Fruit fly (Drosophila melanogaster) whole organism, embryonic: ENCODE data around the gene Tlk.

Experiments
- Aef1 ChIP-seq: fragments of 200-800 bp; sonication (Bioruptor generic); IDR thresholded peaks from 3 replicates; pipeline ENCODE4 v1.3.6; 2022; ENCODE audit warnings: missing biosample characterization, missing genetic modification characterization
- Blimp-1 ChIP-seq: fragments of 200-800 bp; sonication (Bioruptor generic); optimal IDR thresholded peaks from 3 replicates; lab custom pipeline; 2018; ENCODE audit warnings: missing biosample characterization, missing genetic modification characterization, mild to moderate bottlenecking, moderate library complexity, missing genetic modification reagents
- CG11696 ChIP-seq: fragments of 200-800 bp; sonication (Bioruptor generic); IDR thresholded peaks from 2 replicates; pipeline ENCODE4 v1.3.6; 2022; ENCODE audit warnings: missing biosample characterization, missing genetic modification characterization
- CG12391 ChIP-seq: fragments of 200-800 bp; sonication (Bioruptor generic); optimal IDR thresholded peaks from 3 replicates; lab custom pipeline; 2018; ENCODE audit warnings: missing biosample characterization, mild to moderate bottlenecking, missing genetic modification characterization, moderate library complexity
- CG13775 ChIP-seq: fragments of 200-800 bp; sonication (Bioruptor generic); optimal IDR thresholded peaks from 3 replicates; lab custom pipeline; 2017; ENCODE audit warnings: missing biosample characterization, mild to moderate bottlenecking, missing genetic modification characterization
- CG15479 ChIP-seq: fragments of 200-800 bp; sonication (Bioruptor generic); optimal IDR thresholded peaks from 3 replicates; lab custom pipeline; 2019; ENCODE audit warnings: missing biosample characterization, mild to moderate bottlenecking, missing genetic modification characterization, moderate library complexity
- CG15696 ChIP-seq: fragments of 200-800 bp; sonication (Bioruptor generic); optimal IDR thresholded peaks from 2 replicates; lab custom pipeline; 2019; ENCODE audit warnings: missing biosample characterization, mild to moderate bottlenecking, missing genetic modification characterization, moderate library complexity
- CG1602 ChIP-seq: fragments of 200-800 bp; sonication (Bioruptor generic); optimal IDR thresholded peaks from 3 replicates; lab custom pipeline; 2016; ENCODE audit warnings: missing biosample characterization, missing genetic modification characterization
- CG17568 ChIP-seq: fragments of 200-800 bp; sonication (Bioruptor generic); optimal IDR thresholded peaks from 2 replicates; lab custom pipeline; 2018; ENCODE audit warnings: missing biosample characterization, mild to moderate bottlenecking, missing genetic modification characterization, moderate library complexity
- CG17912 ChIP-seq: fragments of 200-800 bp; sonication (Bioruptor generic); optimal IDR thresholded peaks from 2 replicates; lab custom pipeline; 2018; ENCODE audit warnings: missing biosample characterization, mild to moderate bottlenecking, missing genetic modification characterization
- CG2116 ChIP-seq: fragments of 200-800 bp; sonication (Bioruptor generic); optimal IDR thresholded peaks from 3 replicates; lab custom pipeline; 2018; ENCODE audit warnings: missing biosample characterization, mild to moderate bottlenecking, missing genetic modification characterization
- CG2120 ChIP-seq: fragments of 200-800 bp; sonication (Bioruptor generic); optimal IDR thresholded peaks from 3 replicates; lab custom pipeline; 2016; ENCODE audit warnings: missing biosample characterization, missing genetic modification characterization
- CG34376 ChIP-seq: fragments of 200-800 bp; sonication (Bioruptor generic); optimal IDR thresholded peaks from 2 replicates; lab custom pipeline; 2018; ENCODE audit warnings: missing biosample characterization, mild to moderate bottlenecking, missing genetic modification characterization
- CG8478 ChIP-seq: fragments of >200 bp; optimal IDR thresholded peaks from 2 replicates; lab custom pipeline; 2018
- CG8944 ChIP-seq: fragments of 200-800 bp; sonication (Bioruptor generic); optimal IDR thresholded peaks from 3 replicates; lab custom pipeline; 2016; ENCODE audit warnings: missing biosample characterization, missing genetic modification characterization
- CG9215 ChIP-seq: fragments of 200-800 bp; sonication (Bioruptor generic); IDR thresholded peaks from 2 replicates; pipeline ENCODE4 v1.3.6; 2022; ENCODE audit warnings: missing biosample characterization, missing genetic modification characterization
- CG9437 ChIP-seq: fragments of 200-800 bp; sonication (Bioruptor generic); optimal IDR thresholded peaks from 2 replicates; lab custom pipeline; 2018; ENCODE audit warnings: missing biosample characterization, mild to moderate bottlenecking, missing genetic modification characterization
- CG9727 ChIP-seq: fragments of 200-800 bp; sonication (Bioruptor generic); optimal IDR thresholded peaks from 3 replicates; lab custom pipeline; 2017; ENCODE audit warnings: missing biosample characterization, mild to moderate bottlenecking, missing genetic modification characterization
- CG9797 ChIP-seq: fragments of 200-800 bp; sonication (Bioruptor generic); optimal IDR thresholded peaks from 3 replicates; lab custom pipeline; 2018; ENCODE audit warnings: missing biosample characterization, mild to moderate bottlenecking, missing genetic modification characterization
- CHES-1-like ChIP-seq: fragments of 200-800 bp; sonication (Bioruptor generic); optimal IDR thresholded peaks from 2 replicates; lab custom pipeline; 2016; ENCODE audit warnings: missing biosample characterization, missing genetic modification characterization
- CkIIα-i1 ChIP-seq: fragments of 200-800 bp; sonication (Bioruptor generic); IDR thresholded peaks from 2 replicates; pipeline ENCODE4 v1.3.6; 2022; ENCODE audit warnings: missing biosample characterization, missing genetic modification characterization
- Doc2 ChIP-seq: fragments of 200-800 bp; sonication (Bioruptor generic); IDR thresholded peaks from 2 replicates; pipeline ENCODE4 v1.3.6; 2022; ENCODE audit warnings: missing biosample characterization, missing genetic modification characterization
- Ets65A ChIP-seq: fragments of 200-800 bp; sonication (Bioruptor generic); peaks from one replicate; lab custom pipeline; 2016; ENCODE audit warnings: missing biosample characterization, missing genetic modification characterization
- Ets97D ChIP-seq: fragments of 200-800 bp; sonication (Bioruptor generic); optimal IDR thresholded peaks from 3 replicates; lab custom pipeline; 2016; ENCODE audit warnings: missing biosample characterization, missing genetic modification characterization
- GATAe ChIP-seq: fragments of 200-800 bp; sonication (Bioruptor generic); conservative IDR thresholded peaks from 2 replicates; pipeline ENCODE4 v1.3.6; 2022; ENCODE audit warnings: missing biosample characterization, missing genetic modification characterization
- Hr3 ChIP-seq: fragments of 200-800 bp; sonication (Bioruptor generic); optimal IDR thresholded peaks from 3 replicates; lab custom pipeline; 2016; ENCODE audit warnings: missing biosample characterization, missing genetic modification characterization
- NK7.1 ChIP-seq: fragments of 200-800 bp; sonication (Bioruptor generic); optimal IDR thresholded peaks from 3 replicates; lab custom pipeline; 2016; ENCODE audit warnings: missing biosample characterization, missing genetic modification characterization
- Oaz ChIP-seq: fragments of 200-800 bp; sonication (Bioruptor generic); IDR thresholded peaks from 2 replicates; pipeline ENCODE4 v1.3.6; 2022; ENCODE audit warnings: missing biosample characterization, missing genetic modification characterization
- Oli ChIP-seq: fragments of 200-800 bp; sonication (Bioruptor generic); optimal IDR thresholded peaks from 2 replicates; lab custom pipeline; 2018; ENCODE audit warnings: missing biosample characterization, mild to moderate bottlenecking, missing genetic modification characterization, moderate library complexity
- Sry-δ ChIP-seq: fragments of 200-800 bp; sonication (Bioruptor generic); optimal IDR thresholded peaks from 2 replicates; lab custom pipeline; 2016; ENCODE audit warnings: missing biosample characterization, missing genetic modification characterization
- abd-A ChIP-seq: fragments of 200-800 bp; sonication (Bioruptor generic); optimal IDR thresholded peaks from 3 replicates; lab custom pipeline; 2019; ENCODE audit warnings: missing biosample characterization, mild to moderate bottlenecking, missing genetic modification characterization, moderate library complexity
- ara ChIP-seq: fragments of 200-800 bp; sonication (Bioruptor generic); IDR thresholded peaks from 2 replicates; pipeline ENCODE4 v1.3.6; 2022; ENCODE audit warnings: missing biosample characterization, missing genetic modification characterization
- bsh ChIP-seq, 2 experiments: fragments of 200-800 bp; sonication (Bioruptor generic); optimal IDR thresholded peaks; 2 replicates each; lab custom pipeline; 2017 to 2018; ENCODE audit warnings: mild to moderate bottlenecking in 2 of 2, missing biosample characterization in 2 of 2, missing genetic modification characterization in 2 of 2, moderate library complexity in 1 of 2
- btn ChIP-seq: fragments of 200-800 bp; sonication (Bioruptor generic); optimal IDR thresholded peaks from 2 replicates; lab custom pipeline; 2016; ENCODE audit warnings: missing biosample characterization, missing genetic modification characterization
- cad ChIP-seq: fragments of >200 bp; optimal IDR thresholded peaks from 2 replicates; lab custom pipeline; 2017; ENCODE audit warnings: missing biosample characterization, missing genetic modification characterization
- chinmo ChIP-seq: fragments of 200-800 bp; sonication (Bioruptor generic); IDR thresholded peaks from 4 replicates; pipeline ENCODE4 v1.3.6; 2022; ENCODE audit warnings: missing biosample characterization, missing genetic modification characterization; ENCODE audit not compliant: partially characterized antibody
- chm ChIP-seq: fragments of 200-800 bp; sonication (Bioruptor generic); IDR thresholded peaks from 2 replicates; pipeline ENCODE4 v1.3.6; 2022; ENCODE audit warnings: missing biosample characterization, missing genetic modification characterization
- chn ChIP-seq: fragments of 200-800 bp; sonication (Bioruptor generic); optimal IDR thresholded peaks from 2 replicates; lab custom pipeline; 2016; ENCODE audit warnings: missing biosample characterization, missing genetic modification characterization
- corto ChIP-seq: fragments of 200-800 bp; sonication (Bioruptor generic); optimal IDR thresholded peaks from 2 replicates; lab custom pipeline; 2016; ENCODE audit warnings: missing biosample characterization, mild to moderate bottlenecking, missing genetic modification characterization, moderate library complexity
- crp ChIP-seq, 2 experiments: fragments of 200-800 bp; sonication (Bioruptor generic); optimal IDR thresholded peaks; 2 replicates in 1 of 2; 3 replicates in 1 of 2; lab custom pipeline; 2017; ENCODE audit warnings: missing biosample characterization in 2 of 2, missing genetic modification characterization in 2 of 2, mild to moderate bottlenecking in 1 of 2, moderate library complexity in 1 of 2
- dysf ChIP-seq: fragments of 200-800 bp; sonication (Bioruptor generic); IDR thresholded peaks from 3 replicates; pipeline ENCODE4 v1.3.6; 2022; ENCODE audit warnings: missing biosample characterization, missing genetic modification characterization
- fu2 ChIP-seq: fragments of 200-800 bp; sonication (Bioruptor generic); optimal IDR thresholded peaks from 2 replicates; lab custom pipeline; 2016; ENCODE audit warnings: missing biosample characterization, missing genetic modification characterization
- hth ChIP-seq: fragments of >200 bp; optimal IDR thresholded peaks from 2 replicates; lab custom pipeline; 2017; ENCODE audit warnings: inconsistent platforms
- jigr1 ChIP-seq: fragments of 200-800 bp; sonication (Bioruptor generic); IDR thresholded peaks from 3 replicates; pipeline ENCODE4 v1.3.6; 2022; ENCODE audit warnings: missing biosample characterization, missing genetic modification characterization
- kah ChIP-seq: fragments of 200-800 bp; sonication (Bioruptor generic); optimal IDR thresholded peaks from 2 replicates; lab custom pipeline; 2018; ENCODE audit warnings: missing biosample characterization, mild to moderate bottlenecking, missing genetic modification characterization
- mld ChIP-seq: fragments of 200-800 bp; sonication (Bioruptor generic); IDR thresholded peaks from 3 replicates; pipeline ENCODE4 v1.3.6; 2022; ENCODE audit warnings: missing biosample characterization, missing genetic modification characterization; ENCODE audit not compliant: partially characterized antibody
- nom ChIP-seq: fragments of 200-800 bp; sonication (Bioruptor generic); optimal IDR thresholded peaks from 2 replicates; lab custom pipeline; 2017; ENCODE audit warnings: missing biosample characterization, missing genetic modification characterization, mild to moderate bottlenecking, moderate library complexity, missing genetic modification reagents
- onecut ChIP-seq: fragments of 200-800 bp; sonication (Bioruptor generic); IDR thresholded peaks from 2 replicates; pipeline ENCODE4 v1.3.6; 2022; ENCODE audit warnings: missing biosample characterization, missing genetic modification characterization
- seq ChIP-seq: fragments of 200-800 bp; sonication (Bioruptor generic); IDR thresholded peaks from 2 replicates; pipeline ENCODE4 v1.3.6; 2022; ENCODE audit warnings: missing biosample characterization, missing genetic modification characterization
- sisA ChIP-seq: fragments of 200-800 bp; sonication (Bioruptor generic); IDR thresholded peaks from 2 replicates; pipeline ENCODE4 v1.3.6; 2022; ENCODE audit warnings: missing biosample characterization, missing genetic modification characterization
- so ChIP-seq: fragments of 200-800 bp; sonication (Bioruptor generic); IDR thresholded peaks from 3 replicates; pipeline ENCODE4 v1.3.6; 2022; ENCODE audit warnings: missing biosample characterization, missing genetic modification characterization
- tgo ChIP-seq: fragments of 200-800 bp; sonication (Bioruptor generic); IDR thresholded peaks from 3 replicates; pipeline ENCODE4 v1.3.6; 2022; ENCODE audit warnings: missing biosample characterization, missing genetic modification characterization
- tio ChIP-seq: fragments of 200-800 bp; sonication (Bioruptor generic); optimal IDR thresholded peaks from 2 replicates; lab custom pipeline; 2017; ENCODE audit warnings: missing biosample characterization, missing genetic modification characterization, inconsistent platforms

Gene Tlk

dm6 chrX:3811340-3811788 lies 91.6 kb downstream of the Tlk start, which contains the start of gene ec (continued):
- TF ChIP-seq CG15696 (no peak), CG9215 (GFP tag; lab: Robert Waterston, UW) (no peak), Aef1 (GFP tag; lab: Robert Waterston, UW) (no peak), CG2116 (GFP tag; lab: Kevin White, UChicago) (peak; percentile 41), CG13775 (GFP tag; lab: Kevin White, UChicago) (no peak), nom (GFP tag; lab: Kevin White, UChicago) (peak; percentile 44), corto (GFP tag; lab: Kevin White, UChicago) (no peak), chn (GFP tag; lab: Kevin White, UChicago) (no peak), CG34376 (GFP tag; lab: Kevin White, UChicago) (peak; percentile 43), Blimp-1 (GFP tag; lab: Kevin White, UChicago) (peak; percentile 20), NK7.1 (no peak), chinmo (GFP tag; lab: Robert Waterston, UW) (peak; percentile 98), Doc2 (GFP tag; lab: Robert Waterston, UW) (no peak), chm (GFP tag; lab: Robert Waterston, UW) (peak; percentile 84), tio (GFP tag; lab: Kevin White, UChicago) (no peak), so (GFP tag; lab: Robert Waterston, UW) (peak; percentile 47; the same call in 1 of the 3 replicates), tgo (GFP tag; lab: Robert Waterston, UW) (no peak), mld (no peak), CkIIα-i1 (GFP tag; lab: Robert Waterston, UW) (no peak), kah (GFP tag; lab: Kevin White, UChicago) (peak; percentile 66), ara (0 out of 2 replicates have a peak, but pooled peaks have one; percentile 36), CG2120 (GFP tag; lab: Kevin White, UChicago) (no peak), CG9797 (GFP tag; lab: Kevin White, UChicago) (peak; percentile 79), sisA (GFP tag; lab: Robert Waterston, UW) (no peak), hth (lab: Kevin White, UChicago) (no peak), btn (peak; percentile 4), Hr3 (no peak), CG8944 (GFP tag; lab: Kevin White, UChicago) (no peak), seq (GFP tag; lab: Robert Waterston, UW) (no peak), CG9437 (GFP tag; lab: Kevin White, UChicago) (no peak), CG1602 (GFP tag; lab: Kevin White, UChicago) (no peak), cad (GFP tag; lab: Kevin White, UChicago) (no peak), Sry-δ (GFP tag; lab: Kevin White, UChicago) (peak; percentile 63), CG12391 (tag; lab: Kevin White, UChicago) (peak; percentile 23), crp (GFP tag; optimal IDR thresholded peaks at IDR 0.05; lab: Kevin White, UChicago) (no peak), Ets65A (no peak), CG8478 (lab: Kevin White, UChicago) (no peak), bsh (GFP tag; optimal IDR thresholded peaks at IDR 0.05; lab: Kevin White, UChicago) (no peak), CG15479 (GFP tag; lab: Kevin White, UChicago) (no peak), CHES-1-like (GFP tag; lab: Kevin White, UChicago) (peak; percentile 24), fu2 (GFP tag; lab: Kevin White, UChicago) (no peak), onecut (GFP tag; lab: Robert Waterston, UW) (no peak), Oaz (GFP tag; lab: Robert Waterston, UW) (no peak), CG17912 (GFP tag; lab: Kevin White, UChicago) (no peak), CG17568 (GFP tag; lab: Kevin White, UChicago) (no peak), Ets97D (peak; percentile 84), dysf (GFP tag; lab: Robert Waterston, UW) (no peak), jigr1 (GFP tag; lab: Robert Waterston, UW) (no peak), abd-A (tag; lab: Kevin White, UChicago) (peak; percentile 5), CG11696 (GFP tag; lab: Robert Waterston, UW) (no peak), GATAe (no peak), Oli (tag; lab: Kevin White, UChicago) (no peak), CG9727 (GFP tag; lab: Kevin White, UChicago) (no peak)
